Fruit fly (Drosophila melanogaster): Measurements from ENCODE around the gene CG5347.

CG5347 gene

DNA sequence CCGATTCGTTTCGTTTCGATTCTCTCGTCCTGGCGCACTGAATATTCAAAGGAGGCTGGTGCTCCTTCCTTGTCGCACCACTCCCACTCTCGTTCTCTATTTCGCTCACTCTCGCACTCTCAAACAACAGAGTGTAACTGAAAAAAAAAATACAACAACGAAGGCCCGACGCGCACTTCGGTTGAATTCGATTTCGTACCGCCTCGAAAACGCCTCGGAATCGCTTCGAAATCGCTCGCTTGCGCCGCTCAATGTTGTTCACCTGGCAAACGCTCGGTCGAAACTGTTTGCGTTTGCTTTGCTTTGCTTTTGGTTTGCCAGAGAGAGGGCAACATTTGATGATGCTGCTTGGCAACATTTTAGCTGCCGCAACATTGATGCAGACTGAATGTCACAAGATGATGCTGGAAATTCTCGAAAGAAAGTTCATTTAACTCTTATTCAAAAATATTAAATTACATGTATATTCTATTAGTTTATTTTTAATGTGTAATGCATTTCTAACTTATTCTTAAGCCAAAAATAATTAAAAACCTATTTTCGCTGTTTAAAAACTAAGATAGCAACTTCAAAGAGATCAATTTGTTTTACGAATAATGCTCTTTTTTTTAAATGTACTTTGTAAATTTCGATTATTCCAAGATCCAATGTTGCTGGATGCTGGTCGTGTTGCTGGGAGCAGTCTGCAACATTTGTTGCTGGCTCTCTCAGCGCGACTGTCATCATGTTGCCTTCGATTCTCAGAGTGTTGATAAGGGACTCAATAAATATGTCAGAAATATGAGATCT lies 27.3 kb upstream of the CG5347 start, which contains the start of gene NetB:
NetB (minus strand) TSS at position 291 of the 789 bp plus-strand sequence.
- TF ChIP-seq Hr83 (GFP tag; optimal IDR thresholded peaks at IDR 0.05; ENCODE audit: poor library complexity, severe bottlenecking) (no peak), br (GFP tag; optimal IDR thresholded peaks at IDR 0.05) (no peak), OdsH (GFP tag; optimal IDR thresholded peaks at IDR 0.05) (no peak), usp (GFP tag; optimal IDR thresholded peaks at IDR 0.05) (no peak), woc (GFP tag; optimal IDR thresholded peaks at IDR 0.05) (no peak), pan (optimal IDR thresholded peaks at IDR 0.05) (no peak), foxo (GFP tag; optimal IDR thresholded peaks at IDR 0.05) (no peak), Myc (optimal IDR thresholded peaks at IDR 0.05) (no peak), fru (GFP tag; optimal IDR thresholded peaks at IDR 0.05) (no peak), CG9705 (GFP tag; optimal IDR thresholded peaks at IDR 0.05) (no peak), Dif (GFP tag; optimal IDR thresholded peaks at IDR 0.05; ENCODE audit: partially characterized antibody) (no peak), dmrt93B (GFP tag; optimal IDR thresholded peaks at IDR 0.05) (no peak), Dfd (GFP tag; optimal IDR thresholded peaks at IDR 0.05) (no peak)

DNA sequence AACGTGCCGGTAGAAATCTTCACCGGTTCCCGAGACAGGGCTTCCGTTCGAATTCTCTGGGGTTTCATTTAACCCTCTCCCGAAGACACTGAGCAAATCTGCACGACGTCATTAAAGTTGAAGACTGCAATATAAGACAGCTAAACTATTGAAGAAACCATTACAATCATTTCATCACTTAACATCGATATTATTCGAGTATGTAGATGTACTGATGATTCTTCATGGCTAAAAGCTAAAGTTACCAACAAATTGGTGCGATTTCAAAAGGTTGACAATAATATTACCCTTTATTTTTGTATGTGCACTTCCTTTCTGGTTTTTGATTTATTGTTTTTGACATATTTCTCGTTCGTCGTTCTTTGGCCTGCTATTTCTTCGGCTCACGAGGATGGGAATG lies 26.1 kb upstream of the CG5347 start:
- peak; percentile 22 for TF ChIP-seq Hnf4 (GFP tag; optimal IDR thresholded peaks at IDR 0.05)
- peak; percentile 64 for TF ChIP-seq psq (GFP tag; optimal IDR thresholded peaks at IDR 0.05)
- peak; percentile 79 for TF ChIP-seq HLH106 (tag; optimal IDR thresholded peaks at IDR 0.05)
- TF ChIP-seq GATAd (GFP tag; optimal IDR thresholded peaks at IDR 0.05), result no peak
- TF ChIP-seq brk (GFP tag; optimal IDR thresholded peaks at IDR 0.05), result no peak
- no peak for TF ChIP-seq CrebA (GFP tag; optimal IDR thresholded peaks at IDR 0.05; ENCODE audit: borderline replicate concordance)
- TF ChIP-seq fru (GFP tag; optimal IDR thresholded peaks at IDR 0.05), result peak; percentile 82
- TF ChIP-seq foxo (GFP tag; optimal IDR thresholded peaks at IDR 0.05), result peak in 1 of 2 experiments; percentile 80
- TF ChIP-seq dl (GFP tag; optimal IDR thresholded peaks at IDR 0.05; ENCODE audit: insufficient read depth in 1 of 2, partially characterized antibody in 2 of 2), result no peak
- peak; percentile 43 for TF ChIP-seq dmrt93B (GFP tag; optimal IDR thresholded peaks at IDR 0.05)
- no peak for TF ChIP-seq sv (GFP tag; optimal IDR thresholded peaks at IDR 0.05)
- TF ChIP-seq br (GFP tag; optimal IDR thresholded peaks at IDR 0.05), result peak; percentile 69
- TF ChIP-seq Sp1 (GFP tag; optimal IDR thresholded peaks at IDR 0.05), result peak; percentile 63
- peak; percentile 59 for TF ChIP-seq OdsH (GFP tag; optimal IDR thresholded peaks at IDR 0.05)
- peak; percentile 73 for TF ChIP-seq woc (GFP tag; optimal IDR thresholded peaks at IDR 0.05)
- TF ChIP-seq Vsx2 (GFP tag; optimal IDR thresholded peaks at IDR 0.05; ENCODE audit: partially characterized antibody), result no peak
- peak; percentile 63 for TF ChIP-seq rgr (GFP tag; optimal IDR thresholded peaks at IDR 0.05)
- no peak for TF ChIP-seq Mio (GFP tag; optimal IDR thresholded peaks at IDR 0.05)
- TF ChIP-seq CG9705 (GFP tag; optimal IDR thresholded peaks at IDR 0.05), result peak; percentile 55
- TF ChIP-seq ey (GFP tag; optimal IDR thresholded peaks at IDR 0.05), result peak; percentile 79
- TF ChIP-seq h (GFP tag; optimal IDR thresholded peaks at IDR 0.05), result peak; percentile 71

DNA sequence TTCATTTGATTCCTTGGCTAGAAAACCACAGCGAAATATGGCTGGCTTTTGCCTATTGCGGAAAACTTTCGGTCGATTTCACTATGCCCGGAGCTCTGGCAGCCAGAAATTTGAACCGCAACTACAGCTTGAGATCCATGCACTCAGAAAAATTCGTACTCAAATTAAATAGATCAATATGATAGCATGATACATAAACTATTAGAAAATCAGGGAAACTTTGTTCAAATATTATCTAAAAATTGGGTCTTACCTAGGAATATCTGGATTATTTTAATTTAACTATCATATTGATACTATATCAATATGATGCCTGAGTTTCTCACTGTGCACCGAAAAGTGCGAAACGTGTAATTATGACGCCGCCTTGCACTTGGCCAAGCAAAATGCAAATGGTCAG lies 25.4 kb upstream of the CG5347 start:
- TF ChIP-seq h (GFP tag; optimal IDR thresholded peaks at IDR 0.05) (peak; percentile 18), Jra (GFP tag; optimal IDR thresholded peaks at IDR 0.05) (no peak), sage (GFP tag; optimal IDR thresholded peaks at IDR 0.05) (no peak), HLH106 (tag; optimal IDR thresholded peaks at IDR 0.05) (peak; percentile 15)

DNA sequence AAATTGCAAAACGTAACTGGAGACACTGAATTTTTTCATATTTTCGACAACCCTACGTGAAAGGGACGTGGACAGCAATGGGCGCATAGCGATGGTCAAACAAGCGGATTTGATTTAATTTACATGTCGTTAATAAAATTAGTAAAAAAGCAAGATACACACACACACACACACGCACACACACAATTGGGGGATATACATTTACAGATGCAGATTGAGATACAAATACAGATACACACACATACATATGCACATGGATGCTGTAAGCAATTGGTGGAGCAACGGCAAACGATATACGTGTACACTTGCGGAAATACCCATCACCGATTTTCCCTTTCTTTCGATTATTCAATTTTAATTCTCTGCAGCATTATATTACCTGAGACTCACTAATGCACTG lies 11.6 kb upstream of the CG5347 start:
- TF ChIP-seq Dfd (GFP tag; optimal IDR thresholded peaks at IDR 0.05), result peak; percentile 75
- TF ChIP-seq Jra (GFP tag; optimal IDR thresholded peaks at IDR 0.05), result no peak

DNA sequence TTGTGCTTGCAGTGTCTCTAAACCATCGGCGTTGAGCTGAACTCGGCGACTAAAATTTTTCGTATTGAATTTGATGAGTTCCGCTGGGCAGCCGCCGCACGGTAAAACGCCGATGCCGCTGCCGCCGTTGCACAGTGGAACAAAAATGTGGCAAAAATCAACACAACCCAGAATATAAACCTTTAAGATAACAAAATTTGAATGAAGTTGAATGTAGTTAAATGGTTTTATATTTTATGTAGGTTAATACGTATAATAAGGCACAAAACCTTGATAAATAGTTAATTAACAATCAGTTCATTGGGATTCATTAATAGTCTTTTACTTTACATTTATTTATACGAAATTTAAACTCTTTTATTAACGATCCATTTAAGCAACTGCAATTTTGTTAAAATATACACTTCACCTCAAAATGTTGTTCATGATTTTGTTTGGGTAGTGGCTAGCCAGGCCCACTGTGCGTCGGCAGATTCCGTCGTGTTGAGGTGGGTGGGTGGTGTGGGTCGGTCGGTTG lies 10.8 kb upstream of the CG5347 start, which contains the start of gene CG15890:
CG15890 (minus strand) TSS at position 51 of the 517 bp plus-strand sequence.
- peak; percentile 5 for TF ChIP-seq h (GFP tag; optimal IDR thresholded peaks at IDR 0.05)
- no peak for TF ChIP-seq Sp1 (GFP tag; optimal IDR thresholded peaks at IDR 0.05)
- peak; percentile 21 for TF ChIP-seq HLH106 (tag; optimal IDR thresholded peaks at IDR 0.05)
- TF ChIP-seq Hr78 (GFP tag; optimal IDR thresholded peaks at IDR 0.05), result no peak
- peak; percentile 6 for TF ChIP-seq fru (GFP tag; optimal IDR thresholded peaks at IDR 0.05)
- no peak for TF ChIP-seq Dfd (GFP tag; optimal IDR thresholded peaks at IDR 0.05)
- peak; percentile 20 for TF ChIP-seq sv (GFP tag; optimal IDR thresholded peaks at IDR 0.05)

All from whole organism, wandering third instar larva.